Worm (Caenorhabditis elegans): Measurements from ENCODE around the gene hpo-33.
A peak's percentile ranks its signal among the peaks of the same experiment; 100 is the strongest.

Gene hpo-33

ce11 chrV:17019690-17020089 is 22.7 kb upstream of the hpo-33 start, which contains the start of gene F49H6.17:
Gene F49H6.17 (plus strand): TSS chrV:17019990.
- TF ChIP-seq ztf-29 (GFP tag; IDR thresholded peaks at IDR 0.05) (no peak), med-1 (GFP tag; optimal IDR thresholded peaks at IDR 0.05; ENCODE audit: insufficient read depth) (no peak), tab-1 (GFP tag; IDR thresholded peaks at IDR 0.05) (no peak), cog-1 (tag; optimal IDR thresholded peaks at IDR 0.05) (no peak), ref-1 (GFP tag; conservative IDR thresholded peaks at IDR 0.05) (no peak), klf-2 (GFP tag; conservative IDR thresholded peaks at IDR 0.05) (no peak), flt-1 (GFP tag; IDR thresholded peaks at IDR 0.05) (no peak), T22C8.4 (GFP tag; IDR thresholded peaks at IDR 0.05) (no peak), ztf-23 (GFP tag; IDR thresholded peaks at IDR 0.05) (no peak)

- TF ChIP-seq tab-1 (GFP tag; IDR thresholded peaks at IDR 0.05) = no peak
Measured at ce11 chrV:17021361-17021760, 21.0 kb upstream of the hpo-33 start, which contains the start of gene F49H6.12. Gene F49H6.12 (minus strand): TSS chrV:17021461.

DNA sequence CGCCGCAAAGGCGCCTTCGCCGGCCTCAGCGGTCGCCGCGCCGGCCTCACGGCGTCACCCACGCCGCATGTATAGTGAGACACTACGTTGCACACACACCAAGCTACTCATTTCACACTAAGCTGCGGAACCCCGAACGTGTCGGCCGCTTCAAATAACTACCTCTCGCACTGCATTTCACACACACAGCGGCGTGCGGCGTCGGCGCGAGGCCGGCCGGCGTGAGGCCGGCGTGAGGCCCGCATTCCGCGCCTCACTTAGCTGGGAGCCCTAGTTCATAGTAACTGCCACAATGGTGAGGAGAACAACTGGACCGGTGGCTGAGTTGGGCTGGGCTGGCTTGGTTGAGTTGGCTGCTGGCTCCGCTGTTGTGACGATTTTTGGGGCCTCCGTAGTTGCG is 20.3 kb upstream of the hpo-33 start:
- TF ChIP-seq tab-1 (GFP tag; IDR thresholded peaks at IDR 0.05) = 0 out of 2 replicates have a peak, but pooled peaks have one; percentile 25

- TF ChIP-seq ztf-29 (GFP tag; IDR thresholded peaks at IDR 0.05) (no peak), tab-1 (GFP tag; IDR thresholded peaks at IDR 0.05) (no peak), ztf-23 (GFP tag; IDR thresholded peaks at IDR 0.05) (no peak), flt-1 (GFP tag; IDR thresholded peaks at IDR 0.05) (no peak), ref-1 (GFP tag; conservative IDR thresholded peaks at IDR 0.05) (no peak), T22C8.4 (GFP tag; IDR thresholded peaks at IDR 0.05) (no peak), med-1 (GFP tag; optimal IDR thresholded peaks at IDR 0.05; ENCODE audit: insufficient read depth) (no peak), klf-2 (GFP tag; conservative IDR thresholded peaks at IDR 0.05) (no peak), cog-1 (tag; optimal IDR thresholded peaks at IDR 0.05) (no peak)
Measured at ce11 chrV:17022613-17023322, 19.6 kb upstream of the hpo-33 start, which contains the start of the genes F49H6.8 and F49H6.5. Gene F49H6.8 (minus strand): TSS chrV:17022663. Gene F49H6.5 (plus strand): TSS chrV:17023241.

DNA sequence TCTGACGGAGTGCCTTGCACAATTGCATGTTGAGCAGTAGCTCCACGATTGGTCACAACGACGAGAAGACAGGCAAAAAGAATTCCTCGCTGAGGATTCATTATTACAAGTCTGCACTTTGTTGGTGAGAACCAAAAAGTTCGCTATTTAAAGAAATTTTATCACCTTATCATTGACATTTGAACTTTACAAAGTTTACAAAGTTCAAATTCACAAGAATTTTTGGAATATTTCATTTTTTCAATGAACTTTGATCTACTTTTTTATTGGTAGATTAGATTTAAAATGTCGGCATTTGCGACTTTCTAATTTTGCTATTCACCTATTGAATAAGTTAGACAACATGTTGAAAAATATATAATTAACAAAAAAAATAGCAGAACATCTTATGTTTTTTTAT is 16.1 kb upstream of the hpo-33 start, which contains the start of gene F49H6.15:
TSS of gene F49H6.15 (minus strand) at position 101 of the 400 bp plus-strand sequence.
- no peak for TF ChIP-seq ztf-29 (GFP tag; IDR thresholded peaks at IDR 0.05)
- no peak for TF ChIP-seq med-1 (GFP tag; optimal IDR thresholded peaks at IDR 0.05; ENCODE audit: insufficient read depth)
- TF ChIP-seq tab-1 (GFP tag; IDR thresholded peaks at IDR 0.05) = no peak
- no peak for TF ChIP-seq flt-1 (GFP tag; IDR thresholded peaks at IDR 0.05)
- TF ChIP-seq ztf-23 (GFP tag; IDR thresholded peaks at IDR 0.05) = no peak
- no peak for TF ChIP-seq cog-1 (tag; optimal IDR thresholded peaks at IDR 0.05)
- TF ChIP-seq T22C8.4 (GFP tag; IDR thresholded peaks at IDR 0.05) = no peak
- no peak for TF ChIP-seq ref-1 (GFP tag; conservative IDR thresholded peaks at IDR 0.05)
- TF ChIP-seq klf-2 (GFP tag; conservative IDR thresholded peaks at IDR 0.05) = no peak

ce11 chrV:17030430-17030829 is 11.9 kb upstream of the hpo-33 start:
- TF ChIP-seq T22C8.4 (GFP tag; IDR thresholded peaks at IDR 0.05) (no peak), ztf-23 (GFP tag; IDR thresholded peaks at IDR 0.05) (no peak), klf-2 (GFP tag; conservative IDR thresholded peaks at IDR 0.05) (no peak), med-1 (GFP tag; optimal IDR thresholded peaks at IDR 0.05; ENCODE audit: insufficient read depth) (no peak), ref-1 (GFP tag; conservative IDR thresholded peaks at IDR 0.05) (no peak), flt-1 (GFP tag; IDR thresholded peaks at IDR 0.05) (no peak), ztf-29 (GFP tag; IDR thresholded peaks at IDR 0.05) (no peak), cog-1 (tag; optimal IDR thresholded peaks at IDR 0.05) (no peak), tab-1 (GFP tag; IDR thresholded peaks at IDR 0.05) (no peak)

DNA sequence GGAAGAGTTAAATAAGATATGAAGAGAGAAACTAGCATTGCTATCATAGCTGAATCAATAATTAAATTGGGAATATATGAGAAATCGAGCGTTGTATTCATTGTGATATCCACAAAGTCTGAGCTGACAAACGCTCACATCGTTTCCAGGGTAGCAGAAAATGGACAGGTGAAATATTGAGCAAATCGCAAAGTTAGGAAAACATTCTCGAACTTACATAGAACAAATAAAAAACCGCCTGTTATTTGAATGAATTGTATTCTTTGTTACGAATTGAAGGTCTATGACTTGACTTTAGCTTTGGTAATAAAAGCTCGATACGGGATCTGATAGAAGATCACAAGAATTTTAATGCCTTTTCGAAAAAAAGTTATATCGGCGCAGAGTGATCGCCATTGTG is 6.5 kb upstream of the hpo-33 start, which contains the start of gene srz-94:
TSS of gene srz-94 (minus strand) at position 101 of the 400 bp plus-strand sequence.
- TF ChIP-seq ref-1 (GFP tag; conservative IDR thresholded peaks at IDR 0.05) (no peak), T22C8.4 (GFP tag; IDR thresholded peaks at IDR 0.05) (no peak), med-1 (GFP tag; optimal IDR thresholded peaks at IDR 0.05; ENCODE audit: insufficient read depth) (no peak), ztf-23 (GFP tag; IDR thresholded peaks at IDR 0.05) (no peak), cog-1 (tag; optimal IDR thresholded peaks at IDR 0.05) (no peak), flt-1 (GFP tag; IDR thresholded peaks at IDR 0.05) (no peak), klf-2 (GFP tag; conservative IDR thresholded peaks at IDR 0.05) (no peak), tab-1 (GFP tag; IDR thresholded peaks at IDR 0.05) (no peak), ztf-29 (GFP tag; IDR thresholded peaks at IDR 0.05) (no peak)

- no peak for TF ChIP-seq flt-1 (GFP tag; IDR thresholded peaks at IDR 0.05)
- TF ChIP-seq cog-1 (tag; optimal IDR thresholded peaks at IDR 0.05) = no peak
- no peak for TF ChIP-seq klf-2 (GFP tag; conservative IDR thresholded peaks at IDR 0.05)
- TF ChIP-seq T22C8.4 (GFP tag; IDR thresholded peaks at IDR 0.05) = no peak
- no peak for TF ChIP-seq med-1 (GFP tag; optimal IDR thresholded peaks at IDR 0.05; ENCODE audit: insufficient read depth)
- no peak for TF ChIP-seq ref-1 (GFP tag; conservative IDR thresholded peaks at IDR 0.05)
- TF ChIP-seq ztf-29 (GFP tag; IDR thresholded peaks at IDR 0.05) = no peak
- TF ChIP-seq tab-1 (GFP tag; IDR thresholded peaks at IDR 0.05) = no peak
- TF ChIP-seq ztf-23 (GFP tag; IDR thresholded peaks at IDR 0.05) = no peak
Measured at ce11 chrV:17044500-17044899, 2.1 kb downstream of the hpo-33 start, which contains the start of gene F28B1.2. Gene F28B1.2 (plus strand): TSS chrV:17044800.

- TF ChIP-seq flt-1 (GFP tag; IDR thresholded peaks at IDR 0.05) (no peak), ref-1 (GFP tag; conservative IDR thresholded peaks at IDR 0.05) (no peak), klf-2 (GFP tag; conservative IDR thresholded peaks at IDR 0.05) (no peak), med-1 (GFP tag; optimal IDR thresholded peaks at IDR 0.05; ENCODE audit: insufficient read depth) (no peak), ztf-23 (GFP tag; IDR thresholded peaks at IDR 0.05) (no peak), cog-1 (tag; optimal IDR thresholded peaks at IDR 0.05) (no peak), T22C8.4 (GFP tag; IDR thresholded peaks at IDR 0.05) (no peak), ztf-29 (GFP tag; IDR thresholded peaks at IDR 0.05) (no peak), tab-1 (GFP tag; IDR thresholded peaks at IDR 0.05) (no peak)
Measured at ce11 chrV:17059987-17060386, 17.6 kb downstream of the hpo-33 start, which contains the start of gene sri-66. Gene sri-66 (plus strand): TSS chrV:17060287.

ce11 chrV:17061585-17061984 is 19.2 kb downstream of the hpo-33 start, which contains the start of gene F28B1.9:
Gene F28B1.9 (plus strand): TSS chrV:17061885.
- no peak for TF ChIP-seq med-1 (GFP tag; optimal IDR thresholded peaks at IDR 0.05; ENCODE audit: insufficient read depth)
- TF ChIP-seq ztf-23 (GFP tag; IDR thresholded peaks at IDR 0.05) = no peak
- TF ChIP-seq ref-1 (GFP tag; conservative IDR thresholded peaks at IDR 0.05) = no peak
- no peak for TF ChIP-seq tab-1 (GFP tag; IDR thresholded peaks at IDR 0.05)
- TF ChIP-seq flt-1 (GFP tag; IDR thresholded peaks at IDR 0.05) = no peak

Data from whole organism, midembryonic.